Fruit fly (Drosophila melanogaster) whole organism, adult: Measurements from ENCODE around the gene cDIP.

Experiments
- CG11617 ChIP-seq: fragments of 200-800 bp; sonication (Bioruptor generic); optimal IDR thresholded peaks from 2 replicates; lab custom pipeline; 2017; ENCODE audit warnings: mild to moderate bottlenecking, missing biosample characterization, missing genetic modification reagents, missing genetic modification characterization
- CG12768 ChIP-seq: fragments of 200-800 bp; sonication (Bioruptor generic); optimal IDR thresholded peaks from 2 replicates; lab custom pipeline; 2017; ENCODE audit warnings: missing biosample characterization, missing genetic modification characterization, mild to moderate bottlenecking, moderate library complexity, missing genetic modification reagents
- CG14711 ChIP-seq: fragments of 200-800 bp; sonication (Bioruptor generic); optimal IDR thresholded peaks from 2 replicates; lab custom pipeline; 2018; ENCODE audit warnings: missing biosample characterization, mild to moderate bottlenecking, missing genetic modification characterization, moderate library complexity
- CG1620 ChIP-seq: fragments of 200-800 bp; sonication (Bioruptor generic); optimal IDR thresholded peaks from 2 replicates; lab custom pipeline; 2016; ENCODE audit warnings: missing biosample characterization, missing genetic modification characterization
- CG33017 ChIP-seq: fragments of 200-800 bp; sonication (Bioruptor generic); optimal IDR thresholded peaks from 2 replicates; lab custom pipeline; 2018; ENCODE audit warnings: missing biosample characterization, mild to moderate bottlenecking, missing genetic modification characterization, moderate library complexity
- CG5204 ChIP-seq: fragments of 200-800 bp; sonication (Bioruptor generic); optimal IDR thresholded peaks from 2 replicates; lab custom pipeline; 2016; ENCODE audit warnings: missing biosample characterization, missing genetic modification characterization
- CG7045 ChIP-seq: fragments of 200-800 bp; sonication (Bioruptor generic); optimal IDR thresholded peaks from 2 replicates; lab custom pipeline; 2017; ENCODE audit warnings: missing biosample characterization, mild to moderate bottlenecking, missing genetic modification characterization
- CG7101 ChIP-seq: fragments of 200-800 bp; sonication (Bioruptor generic); optimal IDR thresholded peaks from 2 replicates; lab custom pipeline; 2018; ENCODE audit warnings: missing biosample characterization, mild to moderate bottlenecking, missing genetic modification characterization, moderate library complexity
- Clk ChIP-seq: fragments of 200-800 bp; sonication (Bioruptor generic); optimal IDR thresholded peaks from 2 replicates; lab custom pipeline; 2017; ENCODE audit warnings: missing biosample characterization, missing genetic modification characterization
- Crg-1 ChIP-seq: fragments of 200-800 bp; sonication (Bioruptor generic); optimal IDR thresholded peaks from 2 replicates; lab custom pipeline; 2016; ENCODE audit warnings: missing biosample characterization, missing genetic modification characterization
- Hr96 ChIP-seq: fragments of 200-800 bp; sonication (Bioruptor generic); optimal IDR thresholded peaks from 2 replicates; lab custom pipeline; 2016; ENCODE audit warnings: missing biosample characterization, missing genetic modification characterization
- Mnt ChIP-seq: fragments of 200-800 bp; sonication (Bioruptor generic); optimal IDR thresholded peaks from 2 replicates; lab custom pipeline; 2016; ENCODE audit warnings: missing biosample characterization, mild to moderate bottlenecking, missing genetic modification characterization
- bab1 ChIP-seq: fragments of 200-800 bp; sonication (Bioruptor generic); optimal IDR thresholded peaks from 3 replicates; lab custom pipeline; 2019; ENCODE audit warnings: missing biosample characterization, mild to moderate bottlenecking, missing genetic modification characterization, moderate library complexity
- cic ChIP-seq: fragments of 200-800 bp; sonication (Bioruptor generic); optimal IDR thresholded peaks from 2 replicates; lab custom pipeline; 2017; ENCODE audit warnings: missing biosample characterization, mild to moderate bottlenecking, missing genetic modification characterization, moderate library complexity
- cnc ChIP-seq, 2 experiments: fragments of >200 bp; optimal IDR thresholded peaks; 2 replicates each; lab custom pipeline; 2017
- kay ChIP-seq: fragments of 200-800 bp; sonication (Bioruptor generic); peaks from one replicate; lab custom pipeline; 2016; ENCODE audit warnings: missing biosample characterization, missing genetic modification characterization, borderline replicate concordance
- ovo ChIP-seq: fragments of 200-800 bp; sonication (Bioruptor generic); optimal IDR thresholded peaks from 2 replicates; lab custom pipeline; 2016; ENCODE audit warnings: missing biosample characterization, missing genetic modification characterization
- pad ChIP-seq: fragments of 200-800 bp; sonication (Bioruptor generic); optimal IDR thresholded peaks from 3 replicates; lab custom pipeline; 2017; ENCODE audit warnings: missing biosample characterization, missing genetic modification characterization, mild to moderate bottlenecking, moderate library complexity, missing genetic modification reagents
- tj ChIP-seq: fragments of 200-800 bp; sonication (Bioruptor generic); optimal IDR thresholded peaks from 3 replicates; lab custom pipeline; 2017; ENCODE audit warnings: missing biosample characterization, mild to moderate bottlenecking, missing genetic modification characterization, moderate library complexity
- toe ChIP-seq: fragments of 200-800 bp; sonication (Bioruptor generic); optimal IDR thresholded peaks from 2 replicates; lab custom pipeline; 2016; ENCODE audit warnings: missing biosample characterization, missing genetic modification characterization

cDIP gene

DNA sequence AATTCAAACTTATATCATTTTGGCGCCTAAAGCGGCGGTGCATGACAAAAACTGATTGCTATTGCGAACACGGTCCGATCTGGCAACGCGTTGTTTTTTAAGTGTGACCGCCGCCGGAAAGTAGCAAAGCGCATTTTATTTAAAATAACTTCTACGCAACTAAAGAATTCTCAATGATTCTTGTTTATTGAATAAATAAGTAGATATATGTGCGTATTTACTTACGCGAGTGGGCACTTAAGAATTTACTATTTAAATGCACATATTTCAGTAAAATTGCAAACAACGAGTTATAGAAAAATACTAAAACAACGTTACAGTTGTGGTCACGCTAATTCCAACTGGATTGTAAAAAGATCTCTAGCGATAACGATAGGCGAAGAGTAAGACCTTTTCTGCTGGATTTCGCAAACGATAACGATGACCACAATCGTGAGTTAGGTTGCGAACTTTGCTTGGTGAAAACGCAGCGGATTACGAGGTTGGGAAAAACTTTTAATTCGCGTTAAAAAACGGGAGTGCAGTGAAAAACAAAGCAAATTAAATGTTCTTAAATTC is 4.9 kb downstream of the cDIP start:
- TF ChIP-seq CG1620 (GFP tag; lab: Kevin White, UChicago) (peak; percentile 9), CG5204 (GFP tag; lab: Kevin White, UChicago) (peak; percentile 27), cic (GFP tag; lab: Kevin White, UChicago) (no peak), tj (peak; percentile 13), kay (no peak), CG7101 (tag; lab: Kevin White, UChicago) (peak; percentile 12), bab1 (GFP tag; lab: Kevin White, UChicago) (peak; percentile 29), pad (GFP tag; lab: Kevin White, UChicago) (no peak), CG14711 (tag; lab: Kevin White, UChicago) (peak; percentile 13), toe (GFP tag; lab: Kevin White, UChicago) (peak; percentile 8)

DNA sequence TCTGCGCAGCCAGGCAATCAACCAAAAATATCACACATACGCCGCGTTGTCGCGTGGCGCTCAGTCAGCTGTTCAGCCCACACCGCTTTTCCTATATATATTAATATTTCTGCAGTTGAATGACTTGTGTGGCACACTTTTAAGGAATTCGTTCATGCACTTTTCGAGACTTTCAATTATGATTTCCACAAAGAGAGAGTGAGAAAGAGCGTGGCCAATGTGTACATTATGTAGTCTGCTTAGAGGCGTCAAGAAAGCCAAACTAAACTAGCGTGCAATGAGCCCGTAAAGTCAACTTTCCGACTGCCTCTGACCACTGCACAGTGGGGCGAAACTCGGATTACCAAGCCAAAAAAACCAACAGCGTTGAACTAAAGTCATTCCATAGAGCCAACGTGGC is 6.8 kb downstream of the cDIP start:
- no peak for TF ChIP-seq bab1 (GFP tag; lab: Kevin White, UChicago)
- TF ChIP-seq CG1620 (GFP tag; lab: Kevin White, UChicago): no peak
- no peak for TF ChIP-seq Hr96
- TF ChIP-seq Clk (GFP tag; lab: Kevin White, UChicago): no peak
- TF ChIP-seq CG7101 (tag; lab: Kevin White, UChicago): no peak
- no peak for TF ChIP-seq CG33017 (tag; lab: Kevin White, UChicago)

DNA sequence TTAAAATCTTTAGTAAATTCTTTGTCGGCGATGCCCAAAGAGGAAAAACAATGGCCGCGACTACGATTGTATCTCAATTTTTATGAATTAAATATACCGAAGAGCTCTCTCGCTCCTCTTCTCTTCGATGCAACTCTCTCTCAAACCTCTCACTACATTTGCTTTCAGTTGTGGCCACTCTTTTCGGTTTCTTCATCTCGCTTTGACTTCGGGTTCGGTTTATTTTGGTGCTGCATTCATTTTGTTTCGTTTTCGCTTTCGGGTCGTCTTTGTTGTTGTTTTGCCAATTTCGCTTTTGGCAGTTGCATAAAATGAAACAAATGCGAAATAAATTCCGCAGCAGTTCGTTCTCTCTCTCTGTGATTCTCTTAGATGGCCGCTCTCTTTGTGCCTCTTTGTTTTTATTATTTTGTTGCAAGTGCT is 8.0 kb downstream of the cDIP start:
- TF ChIP-seq Clk (GFP tag; lab: Kevin White, UChicago) (no peak), bab1 (GFP tag; lab: Kevin White, UChicago) (peak; percentile 38), Crg-1 (GFP tag; lab: Kevin White, UChicago) (no peak), kay (peak; percentile 35), CG7045 (GFP tag; lab: Kevin White, UChicago) (peak; percentile 48), tj (peak; percentile 52), CG14711 (tag; lab: Kevin White, UChicago) (no peak), cic (GFP tag; lab: Kevin White, UChicago) (no peak), Hr96 (no peak), CG33017 (tag; lab: Kevin White, UChicago) (peak; percentile 61), Mnt (GFP tag; lab: Kevin White, UChicago) (no peak), pad (GFP tag; lab: Kevin White, UChicago) (no peak), CG7101 (tag; lab: Kevin White, UChicago) (peak; percentile 23), cnc (optimal IDR thresholded peaks at IDR 0.05; lab: Kevin White, UChicago) (no peak), CG11617 (peak; percentile 65), CG12768 (GFP tag; lab: Kevin White, UChicago) (peak; percentile 51), CG5204 (GFP tag; lab: Kevin White, UChicago) (no peak), toe (GFP tag; lab: Kevin White, UChicago) (no peak), ovo (GFP tag; lab: Kevin White, UChicago) (no peak), CG1620 (GFP tag; lab: Kevin White, UChicago) (no peak)

DNA sequence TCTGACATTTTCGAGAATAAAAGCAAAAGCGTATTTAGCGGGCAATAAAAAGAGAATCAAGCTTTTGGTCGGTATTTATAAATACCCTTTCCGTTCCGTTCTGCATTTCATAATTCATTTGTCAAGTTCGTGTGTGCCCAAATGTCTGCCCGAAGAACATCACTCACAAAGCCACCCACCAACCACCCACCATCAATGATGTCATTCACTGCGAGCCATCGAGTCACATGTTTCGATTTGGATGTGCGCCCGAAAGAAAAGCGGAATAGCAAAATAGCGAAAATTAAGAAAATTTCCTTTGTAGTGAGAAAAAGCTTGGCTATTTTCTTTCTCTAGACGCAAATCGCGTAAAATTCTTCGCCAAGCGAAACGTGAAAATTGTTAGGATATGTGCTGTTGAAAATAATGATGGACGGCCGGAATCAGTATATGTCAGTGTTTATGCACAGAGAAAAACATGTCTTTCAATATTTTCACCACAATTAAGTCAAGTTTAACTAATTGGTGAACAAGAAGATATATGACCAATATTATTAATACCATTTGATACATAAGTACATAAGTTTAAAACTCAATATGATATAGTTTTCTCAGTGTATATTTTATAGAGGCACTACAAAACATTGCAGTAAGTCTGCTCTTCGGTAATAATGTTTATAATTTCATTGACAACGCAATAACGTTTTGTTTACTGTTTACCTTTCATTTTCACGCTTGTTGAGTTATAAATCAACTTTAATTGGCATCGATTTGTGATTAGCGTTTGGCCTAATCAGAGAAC is 9.6 kb downstream of the cDIP start:
- TF ChIP-seq tj (peak; percentile 27), Hr96 (no peak), CG33017 (tag; lab: Kevin White, UChicago) (peak; percentile 55), CG1620 (GFP tag; lab: Kevin White, UChicago) (peak; percentile 3), CG5204 (GFP tag; lab: Kevin White, UChicago) (peak; percentile 55), cic (GFP tag; lab: Kevin White, UChicago) (no peak), toe (GFP tag; lab: Kevin White, UChicago) (no peak), CG11617 (peak; percentile 66), ovo (GFP tag; lab: Kevin White, UChicago) (no peak), Clk (GFP tag; lab: Kevin White, UChicago) (no peak), CG14711 (tag; lab: Kevin White, UChicago) (no peak), Mnt (GFP tag; lab: Kevin White, UChicago) (peak; percentile 24), CG7045 (GFP tag; lab: Kevin White, UChicago) (peak; percentile 9), Crg-1 (GFP tag; lab: Kevin White, UChicago) (no peak), pad (GFP tag; lab: Kevin White, UChicago) (no peak), CG12768 (GFP tag; lab: Kevin White, UChicago) (peak; percentile 21), CG7101 (tag; lab: Kevin White, UChicago) (peak; percentile 65)

DNA sequence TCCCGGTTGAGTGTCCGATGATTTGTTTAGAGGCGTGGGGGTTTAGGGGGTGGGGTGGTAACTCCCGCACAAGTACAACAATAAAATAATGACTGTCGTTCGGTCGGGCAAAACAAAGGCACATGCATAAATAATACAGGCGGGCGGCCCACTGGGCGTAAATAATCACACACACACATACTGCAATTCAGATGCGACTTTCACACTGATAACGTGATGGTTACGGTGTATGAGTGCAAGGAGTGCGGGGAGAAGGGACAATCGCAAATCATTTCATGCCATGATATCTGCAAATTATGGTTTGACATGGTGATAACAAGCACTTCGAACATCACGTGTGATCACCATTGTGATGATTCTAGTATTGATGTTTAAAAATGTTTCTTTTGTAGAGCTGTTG is 10.8 kb downstream of the cDIP start:
- TF ChIP-seq Mnt (GFP tag; lab: Kevin White, UChicago) (peak; percentile 21), CG11617 (no peak), cic (GFP tag; lab: Kevin White, UChicago) (peak; percentile 51), CG12768 (GFP tag; lab: Kevin White, UChicago) (peak; percentile 1), Clk (GFP tag; lab: Kevin White, UChicago) (no peak), ovo (GFP tag; lab: Kevin White, UChicago) (no peak)

DNA sequence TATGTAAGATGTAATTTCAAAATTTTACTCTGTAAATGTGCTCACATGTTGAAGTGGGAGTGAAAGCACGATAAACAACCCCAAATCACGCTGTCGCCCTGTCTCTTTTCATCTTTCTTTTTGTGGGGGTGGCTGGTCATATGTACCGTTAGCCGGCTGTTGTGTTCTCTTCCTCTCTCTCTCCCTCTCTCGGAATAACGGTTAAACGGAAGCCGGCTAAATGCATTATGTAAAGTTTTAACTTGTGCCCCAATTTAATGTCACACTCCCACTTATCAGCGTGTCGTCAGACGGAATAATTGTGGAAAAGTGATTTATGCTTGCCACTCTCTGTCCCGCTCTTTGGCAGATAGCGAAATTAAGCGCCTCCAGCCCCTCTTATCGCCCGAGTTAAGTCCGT is 19.6 kb downstream of the cDIP start:
- TF ChIP-seq Hr96 (no peak), ovo (GFP tag; lab: Kevin White, UChicago) (peak; percentile 66), tj (no peak), pad (GFP tag; lab: Kevin White, UChicago) (no peak)
